Worm (Caenorhabditis elegans) whole organism, L1 larva: ENCODE measurements around the gene C18C4.7.

Source experiments
- C04F5.9 ChIP-seq: sonication (generic microtip); optimal IDR thresholded peaks from 2 replicates; lab custom pipeline; 2016; ENCODE audit warnings: missing genetic modification characterization, missing compliant biosample characterization
- aha-1 ChIP-seq: fragments of 150-350 bp; optimal IDR thresholded peaks from 2 replicates; lab custom pipeline; 2014; ENCODE audit warnings: missing biosample characterization, missing genetic modification characterization
- ama-1 ChIP-seq: fragments of 150-350 bp; optimal IDR thresholded peaks from 2 replicates; lab custom pipeline; 2014
- blmp-1 ChIP-seq: fragments of 150-350 bp; optimal IDR thresholded peaks from 2 replicates; lab custom pipeline; 2014; ENCODE audit warnings: missing biosample characterization, missing genetic modification characterization
- ceh-63 ChIP-seq: fragments of 200-800 bp; sonication (Bioruptor generic); optimal IDR thresholded peaks from 2 replicates; lab custom pipeline; 2018; ENCODE audit warnings: mild to moderate bottlenecking, missing genetic modification characterization, missing compliant biosample characterization
- ceh-90 ChIP-seq: sonication (generic microtip); optimal IDR thresholded peaks from 2 replicates; lab custom pipeline; 2016; ENCODE audit warnings: missing genetic modification characterization, missing compliant biosample characterization
- ces-1 ChIP-seq: fragments of 150-350 bp; optimal IDR thresholded peaks from 2 replicates; lab custom pipeline; 2014; ENCODE audit warnings: missing biosample characterization, missing genetic modification reagents, missing genetic modification characterization
- dsc-1 ChIP-seq: sonication (generic microtip); optimal IDR thresholded peaks from 2 replicates; lab custom pipeline; 2016; ENCODE audit warnings: mild to moderate bottlenecking, missing genetic modification characterization, missing compliant biosample characterization
- elt-3 ChIP-seq, 6 experiments: fragments of 150-350 bp in 1 of 6; sonication (generic microtip); optimal IDR thresholded peaks; 2 replicates each; lab custom pipeline; 2017 to 2018; ENCODE audit warnings: missing biosample characterization in 6 of 6, missing genetic modification characterization in 6 of 6, inconsistent platforms in 1 of 6
- ets-5 ChIP-seq: fragments of 200-800 bp; sonication (Bioruptor generic); IDR thresholded peaks from 2 replicates; pipeline ENCODE4 v1.3.6; 2022; ENCODE audit warnings: missing genetic modification characterization, missing compliant biosample characterization
- fkh-4 ChIP-seq: sonication (generic microtip); optimal IDR thresholded peaks from 2 replicates; lab custom pipeline; 2016; ENCODE audit warnings: missing compliant biosample characterization, missing genetic modification characterization, borderline replicate concordance
- fkh-8 ChIP-seq: sonication (generic microtip); optimal IDR thresholded peaks from 2 replicates; lab custom pipeline; 2016; ENCODE audit warnings: mild to moderate bottlenecking, missing genetic modification characterization, missing compliant biosample characterization
- fos-1 ChIP-seq: fragments of 150-350 bp; optimal IDR thresholded peaks from 2 replicates; lab custom pipeline; 2014; ENCODE audit warnings: missing biosample characterization, missing genetic modification characterization
- grh-1 ChIP-seq: fragments of 200-800 bp; sonication (Bioruptor generic); IDR thresholded peaks from 2 replicates; pipeline ENCODE4 v1.3.6; 2022; ENCODE audit warnings: missing genetic modification reagents, missing genetic modification characterization, missing compliant biosample characterization
- hlh-17 ChIP-seq: fragments of 200-800 bp; sonication (Bioruptor generic); optimal IDR thresholded peaks from 2 replicates; lab custom pipeline; 2018; ENCODE audit warnings: missing genetic modification characterization, mild to moderate bottlenecking, missing compliant biosample characterization, moderate library complexity, borderline replicate concordance
- isw-1 ChIP-seq: fragments of 200-800 bp; sonication (Bioruptor generic); IDR thresholded peaks from 2 replicates; pipeline ENCODE4 v1.3.6; 2022; ENCODE audit warnings: missing genetic modification characterization, missing compliant biosample characterization
- jun-1 ChIP-seq: fragments of 150-350 bp; optimal IDR thresholded peaks from 2 replicates; lab custom pipeline; 2014; ENCODE audit warnings: missing biosample characterization, missing genetic modification reagents, missing genetic modification characterization
- lin-14 ChIP-seq: fragments of 200-800 bp; sonication (Bioruptor generic); optimal IDR thresholded peaks from 2 replicates; lab custom pipeline; 2018; ENCODE audit warnings: mild to moderate bottlenecking, missing genetic modification characterization, moderate library complexity, missing compliant biosample characterization
- lin-35 ChIP-seq, 2 experiments: fragments of 150-350 bp; optimal IDR thresholded peaks; 2 replicates each; lab custom pipeline; 2014; ENCODE audit warnings: missing biosample characterization in 2 of 2, missing genetic modification characterization in 2 of 2, missing genetic modification reagents in 2 of 2
- lin-39 ChIP-seq: fragments of 150-350 bp; optimal IDR thresholded peaks from 2 replicates; lab custom pipeline; 2014; ENCODE audit warnings: missing biosample characterization, missing genetic modification reagents, missing genetic modification characterization
- lir-3 ChIP-seq: sonication (generic microtip); optimal IDR thresholded peaks from 2 replicates; lab custom pipeline; 2016; ENCODE audit warnings: mild to moderate bottlenecking, missing genetic modification characterization, moderate library complexity, missing compliant biosample characterization; ENCODE audit not compliant: poor library complexity
- lsy-2 ChIP-seq, 2 experiments: fragments of 150-350 bp; optimal IDR thresholded peaks; 2 replicates each; lab custom pipeline; 2014; ENCODE audit warnings: missing biosample characterization in 2 of 2, missing genetic modification characterization in 2 of 2
- mdl-1 ChIP-seq, 2 experiments: fragments of 150-350 bp; optimal IDR thresholded peaks; 2 replicates each; lab custom pipeline; 2014 to 2017; ENCODE audit warnings: missing biosample characterization in 2 of 2, missing genetic modification characterization in 2 of 2, inconsistent platforms in 1 of 2
- mep-1 ChIP-seq: fragments of 150-350 bp; optimal IDR thresholded peaks from 2 replicates; lab custom pipeline; 2014; ENCODE audit warnings: missing biosample characterization, missing genetic modification characterization
- nhr-11 ChIP-seq: fragments of 150-350 bp; optimal IDR thresholded peaks from 2 replicates; lab custom pipeline; 2014; ENCODE audit warnings: missing biosample characterization, missing genetic modification characterization
- nhr-19 ChIP-seq: fragments of 200-800 bp; sonication (Bioruptor generic); conservative IDR thresholded peaks from 2 replicates; pipeline ENCODE4 v1.3.6; 2022; ENCODE audit warnings: missing genetic modification characterization, missing compliant biosample characterization
- nhr-20 ChIP-seq: sonication (generic microtip); optimal IDR thresholded peaks from 2 replicates; lab custom pipeline; 2016; ENCODE audit warnings: mild to moderate bottlenecking, missing genetic modification characterization, missing compliant biosample characterization
- nhr-237 ChIP-seq: fragments of 150-350 bp; optimal IDR thresholded peaks from 2 replicates; lab custom pipeline; 2014; ENCODE audit warnings: missing biosample characterization, missing genetic modification characterization
- nhr-28 ChIP-seq: fragments of 150-350 bp; optimal IDR thresholded peaks from 2 replicates; lab custom pipeline; 2014; ENCODE audit warnings: missing biosample characterization, missing genetic modification characterization
- nhr-76 ChIP-seq: sonication (generic microtip); optimal IDR thresholded peaks from 2 replicates; lab custom pipeline; 2017; ENCODE audit warnings: missing biosample characterization, missing genetic modification characterization
- nhr-77 ChIP-seq: fragments of 150-350 bp; optimal IDR thresholded peaks from 2 replicates; lab custom pipeline; 2014; ENCODE audit warnings: missing biosample characterization, missing genetic modification characterization
- nhr-84 ChIP-seq: sonication (generic microtip); optimal IDR thresholded peaks from 2 replicates; lab custom pipeline; 2017; ENCODE audit warnings: missing biosample characterization, missing genetic modification characterization
- nhr-85 ChIP-seq: sonication (generic microtip); peaks from one replicate; lab custom pipeline; 2016; ENCODE audit warnings: missing genetic modification characterization, inconsistent platforms, missing compliant biosample characterization
- pag-3 ChIP-seq: sonication (generic microtip); optimal IDR thresholded peaks from 2 replicates; lab custom pipeline; 2017; ENCODE audit warnings: missing genetic modification characterization, mild to moderate bottlenecking, missing compliant biosample characterization, antibody characterized with exemption, borderline replicate concordance; ENCODE audit not compliant: insufficient read depth
- pqm-1 ChIP-seq: sonication (generic microtip); optimal IDR thresholded peaks from 3 replicates; lab custom pipeline; 2017; ENCODE audit warnings: missing biosample characterization, missing genetic modification characterization
- rnt-1 ChIP-seq: sonication (generic microtip); optimal IDR thresholded peaks from 2 replicates; lab custom pipeline; 2016; ENCODE audit warnings: mild to moderate bottlenecking, missing genetic modification characterization, moderate library complexity, missing compliant biosample characterization
- skn-1 ChIP-seq: fragments of 150-350 bp; optimal IDR thresholded peaks from 2 replicates; lab custom pipeline; 2014; ENCODE audit warnings: missing biosample characterization, missing genetic modification characterization
- sox-4 ChIP-seq: sonication (generic microtip); optimal IDR thresholded peaks from 2 replicates; lab custom pipeline; 2016; ENCODE audit warnings: missing genetic modification characterization, missing compliant biosample characterization
- tbx-2 ChIP-seq: sonication (generic microtip); optimal IDR thresholded peaks from 2 replicates; lab custom pipeline; 2016; ENCODE audit warnings: missing genetic modification characterization, missing compliant biosample characterization
- tlp-1 ChIP-seq: fragments of 150-350 bp; optimal IDR thresholded peaks from 2 replicates; lab custom pipeline; 2014; ENCODE audit warnings: missing biosample characterization, missing genetic modification characterization
- unc-30 ChIP-seq: sonication (generic microtip); optimal IDR thresholded peaks from 2 replicates; lab custom pipeline; 2017; ENCODE audit warnings: missing biosample characterization, missing genetic modification characterization
- unc-86 ChIP-seq: sonication (generic microtip); optimal IDR thresholded peaks from 2 replicates; lab custom pipeline; 2016; ENCODE audit warnings: missing genetic modification characterization, missing compliant biosample characterization
- unc-98 ChIP-seq: fragments of 200-800 bp; sonication (Bioruptor generic); IDR thresholded peaks from 2 replicates; pipeline ENCODE4 v1.3.6; 2022; ENCODE audit warnings: missing genetic modification characterization, missing compliant biosample characterization
- vab-15 ChIP-seq: sonication (generic microtip); optimal IDR thresholded peaks from 2 replicates; lab custom pipeline; 2017; ENCODE audit warnings: missing genotype, mild to moderate bottlenecking, missing genetic modification characterization, missing compliant biosample characterization
- xbp-1 ChIP-seq: sonication (generic microtip); optimal IDR thresholded peaks from 2 replicates; lab custom pipeline; 2016; ENCODE audit warnings: missing genetic modification characterization, missing compliant biosample characterization
- ztf-11 ChIP-seq, 2 experiments: sonication (generic microtip); optimal IDR thresholded peaks; 2 replicates each; lab custom pipeline; 2016 to 2017; ENCODE audit warnings: missing genetic modification characterization in 2 of 2, missing biosample characterization in 1 of 2, missing compliant biosample characterization in 1 of 2

Gene C18C4.7

DNA sequence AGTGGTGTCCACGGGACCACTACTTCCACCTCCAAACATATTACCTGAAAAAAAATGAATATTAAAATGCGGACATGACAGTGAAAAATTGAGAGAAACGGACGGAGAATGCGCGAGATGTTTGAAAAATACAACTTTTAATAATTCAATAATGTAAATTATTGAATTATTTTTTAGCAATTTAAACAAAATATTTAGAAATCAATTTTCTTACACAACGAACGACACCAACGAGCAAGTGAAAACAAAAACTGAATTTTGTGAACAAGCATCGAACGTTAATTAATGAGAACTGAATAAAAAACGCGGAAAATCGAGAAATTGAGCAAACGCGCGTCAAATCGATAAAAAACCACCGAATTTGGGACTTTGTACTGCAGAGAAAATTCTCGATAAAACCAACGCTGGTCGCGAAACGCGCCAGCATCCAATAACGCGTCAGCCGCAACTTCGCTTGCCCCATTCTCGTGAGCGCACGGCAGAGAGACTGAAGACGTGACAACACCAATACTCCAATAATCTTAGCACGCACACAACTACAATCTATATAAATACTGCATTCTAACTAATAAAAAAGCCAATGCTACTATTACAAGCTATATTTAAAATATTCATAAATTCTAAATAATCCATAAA is 62.1 kb downstream of the C18C4.7 start, which contains the start of the genes dnj-19 and nhr-47 (continued):
- peak in 2 of 6 experiments; percentile 71 to 84 for TF ChIP-seq elt-3 (tag; optimal IDR thresholded peaks at IDR 0.05; lab: Kevin White, UChicago)
- no peak for TF ChIP-seq vab-15 (tag; lab: Kevin White, UChicago)
- TF ChIP-seq isw-1 (GFP tag; lab: Robert Waterston, UW): peak; percentile 89
- TF ChIP-seq ceh-63: no peak
- TF ChIP-seq aha-1 (tag; lab: Kevin White, UChicago): peak; percentile 51
- no peak for TF ChIP-seq unc-30 (tag; lab: Kevin White, UChicago)
- peak; percentile 93 for TF ChIP-seq lin-14 (GFP tag; lab: Kevin White, UChicago)
- TF ChIP-seq dsc-1 (tag; lab: Kevin White, UChicago): peak; percentile 96
- TF ChIP-seq hlh-17 (GFP tag; lab: Kevin White, UChicago): no peak
- peak; percentile 95 for TF ChIP-seq tbx-2 (tag; lab: Kevin White, UChicago)
- TF ChIP-seq sox-4 (tag; lab: Kevin White, UChicago): peak; percentile 91
- TF ChIP-seq unc-98 (GFP tag; lab: Robert Waterston, UW): peak; percentile 17; the same call in 1 of the 2 replicates
- no peak for TF ChIP-seq ama-1 (lab: Kevin White, UChicago)
- peak; percentile 90 to 92 for TF ChIP-seq lsy-2 (tag; optimal IDR thresholded peaks at IDR 0.05; lab: Kevin White, UChicago)
- peak; percentile 82 for TF ChIP-seq nhr-11
- TF ChIP-seq ces-1 (GFP tag; lab: Kevin White, UChicago): no peak
- TF ChIP-seq lin-35 (GFP tag; optimal IDR thresholded peaks at IDR 0.05; lab: Kevin White, UChicago): peak; percentile 87 to 90
- no peak for TF ChIP-seq nhr-76
- peak; percentile 79 for TF ChIP-seq lir-3 (tag; lab: Kevin White, UChicago)
- TF ChIP-seq nhr-84: no peak
- peak in 1 of 2 experiments; percentile 86 for TF ChIP-seq mdl-1 (tag; optimal IDR thresholded peaks at IDR 0.05; lab: Kevin White, UChicago)
- peak; percentile 29 for TF ChIP-seq nhr-237 (tag; lab: Kevin White, UChicago)
- no peak for TF ChIP-seq ceh-90
- TF ChIP-seq fkh-4: peak; percentile 36
- TF ChIP-seq nhr-77 (tag; lab: Kevin White, UChicago): peak; percentile 82
- TF ChIP-seq rnt-1 (tag; lab: Kevin White, UChicago): peak; percentile 94
- peak; percentile 68 for TF ChIP-seq skn-1 (tag; lab: Kevin White, UChicago)
- no peak for TF ChIP-seq nhr-28 (tag; lab: Kevin White, UChicago)
- peak; percentile 72 for TF ChIP-seq fos-1 (tag; lab: Kevin White, UChicago)
- peak; percentile 94 for TF ChIP-seq unc-86 (tag; lab: Kevin White, UChicago)
- peak; percentile 22 for TF ChIP-seq pag-3 (tag; lab: Kevin White, UChicago)
- peak; percentile 95 for TF ChIP-seq nhr-19 (GFP tag; lab: Robert Waterston, UW)
- TF ChIP-seq nhr-85 (tag; lab: Kevin White, UChicago): peak; percentile 89
- TF ChIP-seq C04F5.9: peak; percentile 28
- TF ChIP-seq xbp-1 (tag; lab: Kevin White, UChicago): peak; percentile 95
- peak; percentile 96 for TF ChIP-seq nhr-20 (tag; lab: Kevin White, UChicago)
- TF ChIP-seq tlp-1 (tag; lab: Kevin White, UChicago): no peak
- no peak for TF ChIP-seq ets-5 (GFP tag; lab: Robert Waterston, UW)
- TF ChIP-seq pqm-1 (tag; lab: Kevin White, UChicago): no peak
- peak; percentile 83 for TF ChIP-seq lin-39
- TF ChIP-seq grh-1 (GFP tag; lab: Robert Waterston, UW): peak; percentile 90
- peak in 1 of 2 experiments; percentile 72 for TF ChIP-seq ztf-11 (tag; optimal IDR thresholded peaks at IDR 0.05; lab: Kevin White, UChicago)
- peak; percentile 89 for TF ChIP-seq jun-1 (tag; lab: Kevin White, UChicago)
- TF ChIP-seq mep-1: peak; percentile 94
- TF ChIP-seq fkh-8 (tag; lab: Kevin White, UChicago): peak; percentile 96
- peak; percentile 58 for TF ChIP-seq blmp-1
